Worm (Caenorhabditis elegans) whole organism, mixed stage, embryonic: ENCODE data around the gene str-125.

ENCODE experiments used
- M03D4.4 ChIP-seq: sonication (generic microtip); optimal IDR thresholded peaks from 2 replicates; lab custom pipeline; 2017; ENCODE audit warnings: mild to moderate bottlenecking, missing genetic modification characterization, missing compliant biosample characterization
- bed-3 ChIP-seq: fragments of 200-800 bp; sonication (Bioruptor generic); optimal IDR thresholded peaks from 3 replicates; lab custom pipeline; 2018; ENCODE audit warnings: mild to moderate bottlenecking, missing genetic modification characterization, moderate library complexity, missing compliant biosample characterization
- blmp-1 ChIP-seq: fragments of 150-350 bp; optimal IDR thresholded peaks from 2 replicates; lab custom pipeline; 2014; ENCODE audit warnings: missing biosample characterization, missing genetic modification characterization
- ceh-39 ChIP-seq: fragments of 150-350 bp; optimal IDR thresholded peaks from 2 replicates; lab custom pipeline; 2014; ENCODE audit warnings: missing biosample characterization, missing genetic modification characterization
- ceh-43 ChIP-seq: fragments of 200-800 bp; sonication (Bioruptor generic); optimal IDR thresholded peaks from 2 replicates; lab custom pipeline; 2018; ENCODE audit warnings: mild to moderate bottlenecking, missing genetic modification characterization, moderate library complexity, missing compliant biosample characterization
- ceh-83 ChIP-seq: fragments of 200-800 bp; sonication (Bioruptor generic); optimal IDR thresholded peaks from 2 replicates; lab custom pipeline; 2018; ENCODE audit warnings: mild to moderate bottlenecking, missing genetic modification characterization, missing compliant biosample characterization
- ces-1 ChIP-seq: fragments of 150-350 bp; optimal IDR thresholded peaks from 2 replicates; lab custom pipeline; 2014; ENCODE audit warnings: missing biosample characterization, missing genetic modification reagents, missing genetic modification characterization
- cnd-1 ChIP-seq: fragments of 200-800 bp; sonication (Bioruptor generic); optimal IDR thresholded peaks from 2 replicates; lab custom pipeline; 2018; ENCODE audit warnings: mild to moderate bottlenecking, missing genetic modification characterization, missing compliant biosample characterization
- drap-1 ChIP-seq: fragments of 200-800 bp; sonication (Bioruptor generic); optimal IDR thresholded peaks from 3 replicates; lab custom pipeline; 2018; ENCODE audit warnings: mild to moderate bottlenecking, missing genetic modification characterization, missing compliant biosample characterization
- elt-1 ChIP-seq: sonication (generic microtip); optimal IDR thresholded peaks from 2 replicates; lab custom pipeline; 2017; ENCODE audit warnings: missing genetic modification characterization, mild to moderate bottlenecking, missing compliant biosample characterization, antibody characterized with exemption, moderate library complexity, borderline replicate concordance; ENCODE audit not compliant: insufficient read depth
- elt-3 ChIP-seq: fragments of 150-350 bp; optimal IDR thresholded peaks from 2 replicates; lab custom pipeline; 2014; ENCODE audit warnings: missing biosample characterization, missing genetic modification characterization
- hlh-1 ChIP-seq: fragments of 150-350 bp; optimal IDR thresholded peaks from 2 replicates; lab custom pipeline; 2014; ENCODE audit warnings: missing biosample characterization, missing genetic modification reagents, missing genetic modification characterization
- lin-13 ChIP-seq: fragments of 150-350 bp; optimal IDR thresholded peaks from 2 replicates; lab custom pipeline; 2014; ENCODE audit warnings: missing biosample characterization, missing genetic modification characterization
- lin-32 ChIP-seq: fragments of 200-800 bp; sonication (Bioruptor generic); optimal IDR thresholded peaks from 2 replicates; lab custom pipeline; 2018; ENCODE audit warnings: mild to moderate bottlenecking, missing genetic modification characterization, missing compliant biosample characterization
- lsy-2 ChIP-seq: fragments of 150-350 bp; optimal IDR thresholded peaks from 2 replicates; lab custom pipeline; 2014; ENCODE audit warnings: missing biosample characterization, missing genetic modification characterization
- mab-5 ChIP-seq: fragments of 150-350 bp; optimal IDR thresholded peaks from 2 replicates; lab custom pipeline; 2014; ENCODE audit warnings: missing biosample characterization, missing genetic modification characterization
- nhr-12 ChIP-seq: fragments of 150-350 bp; optimal IDR thresholded peaks from 2 replicates; lab custom pipeline; 2014; ENCODE audit warnings: missing biosample characterization, missing genetic modification characterization
- nhr-2 ChIP-seq: fragments of 150-350 bp; optimal IDR thresholded peaks from 2 replicates; lab custom pipeline; 2014; ENCODE audit warnings: missing biosample characterization, missing genetic modification characterization
- nhr-237 ChIP-seq: fragments of 150-350 bp; optimal IDR thresholded peaks from 2 replicates; lab custom pipeline; 2014; ENCODE audit warnings: missing biosample characterization, missing genetic modification characterization
- snpc-4 ChIP-seq: fragments of 150-350 bp; optimal IDR thresholded peaks from 2 replicates; lab custom pipeline; 2014; ENCODE audit warnings: missing biosample characterization, missing genetic modification characterization
- sptf-1 ChIP-seq: sonication (generic microtip); optimal IDR thresholded peaks from 2 replicates; lab custom pipeline; 2017; ENCODE audit warnings: mild to moderate bottlenecking, missing genetic modification characterization, moderate library complexity, missing compliant biosample characterization
- tbx-8 ChIP-seq: fragments of 200-800 bp; sonication (Bioruptor generic); optimal IDR thresholded peaks from 2 replicates; lab custom pipeline; 2018; ENCODE audit warnings: mild to moderate bottlenecking, missing genetic modification characterization, moderate library complexity, missing compliant biosample characterization
- unc-120 ChIP-seq: sonication (generic microtip); optimal IDR thresholded peaks from 2 replicates; lab custom pipeline; 2017; ENCODE audit warnings: missing genetic modification characterization, missing compliant biosample characterization; ENCODE audit not compliant: poor library complexity, severe bottlenecking
- unc-39 ChIP-seq: fragments of 150-350 bp; optimal IDR thresholded peaks from 2 replicates; lab custom pipeline; 2014; ENCODE audit warnings: missing biosample characterization, missing genetic modification characterization
- zip-8 ChIP-seq: fragments of 150-350 bp; optimal IDR thresholded peaks from 2 replicates; lab custom pipeline; 2014; ENCODE audit warnings: missing biosample characterization, missing genetic modification characterization
- ztf-11 ChIP-seq: fragments of 150-350 bp; optimal IDR thresholded peaks from 2 replicates; lab custom pipeline; 2014; ENCODE audit warnings: missing biosample characterization, missing genetic modification characterization

str-125 gene

ce11 chrV:17098669-17099068, 22.9 kb upstream of the str-125 start, which contains the start of the genes ZK218.3 and ZK218.4:
ZK218.3 (minus strand) TSS chrV:17098769.
ZK218.4 (plus strand) TSS chrV:17098854.
- TF ChIP-seq lin-13 (tag; lab: Kevin White, UChicago) (no peak), tbx-8 (no peak), snpc-4 (no peak), lin-32 (GFP tag; lab: Kevin White, UChicago) (no peak), bed-3 (GFP tag; lab: Kevin White, UChicago) (no peak), elt-1 (tag; lab: Kevin White, UChicago) (no peak), unc-39 (tag; lab: Kevin White, UChicago) (no peak), drap-1 (GFP tag; lab: Kevin White, UChicago) (no peak), cnd-1 (tag; lab: Kevin White, UChicago) (no peak), nhr-237 (tag; lab: Kevin White, UChicago) (no peak), nhr-12 (tag; lab: Kevin White, UChicago) (no peak), sptf-1 (no peak), lsy-2 (tag; lab: Kevin White, UChicago) (no peak), hlh-1 (tag; lab: Kevin White, UChicago) (no peak)
- TF ChIP-seq, all 35 proteins: peak for 0

- TF ChIP-seq elt-3 (tag; lab: Kevin White, UChicago) (no peak), M03D4.4 (tag; lab: Kevin White, UChicago) (no peak), lsy-2 (tag; lab: Kevin White, UChicago) (no peak)
These were observed 18.8 kb upstream of the str-125 start for ce11 chrV:17094568-17094967.

- no peak for TF ChIP-seq drap-1 (GFP tag; lab: Kevin White, UChicago)
- no peak for TF ChIP-seq elt-3 (tag; lab: Kevin White, UChicago)
- no peak for TF ChIP-seq lin-13 (tag; lab: Kevin White, UChicago)
- no peak for TF ChIP-seq M03D4.4 (tag; lab: Kevin White, UChicago)
- TF ChIP-seq ceh-39 (tag; lab: Kevin White, UChicago), result no peak
- no peak for TF ChIP-seq unc-120 (tag; lab: Kevin White, UChicago)
- TF ChIP-seq ceh-83 (GFP tag; lab: Kevin White, UChicago), result no peak
These were observed 16.5 kb upstream of the str-125 start, which contains the start of gene ZK218.1 for ce11 chrV:17092262-17092661. ZK218.1 (plus strand) TSS chrV:17092562.

ce11 chrV:17089931-17090429, 14.2 kb upstream of the str-125 start, which contains the start of gene srh-237:
srh-237 (plus strand) TSS chrV:17090379.
- TF ChIP-seq sptf-1 (no peak), ceh-39 (tag; lab: Kevin White, UChicago) (no peak)

ce11 chrV:17089342-17089741, 13.5 kb upstream of the str-125 start, which contains the start of gene T05E12.6:
T05E12.6 (minus strand) TSS chrV:17089442.
- TF ChIP-seq cnd-1 (tag; lab: Kevin White, UChicago), result no peak
- no peak for TF ChIP-seq ztf-11 (tag; lab: Kevin White, UChicago)
- no peak for TF ChIP-seq M03D4.4 (tag; lab: Kevin White, UChicago)
- TF ChIP-seq ceh-43 (GFP tag; lab: Kevin White, UChicago), result no peak
- no peak for TF ChIP-seq mab-5 (tag; lab: Kevin White, UChicago)
- TF ChIP-seq ceh-83 (GFP tag; lab: Kevin White, UChicago), result no peak
- no peak for TF ChIP-seq lin-32 (GFP tag; lab: Kevin White, UChicago)
- no peak for TF ChIP-seq zip-8 (tag; lab: Kevin White, UChicago)
- no peak for TF ChIP-seq lsy-2 (tag; lab: Kevin White, UChicago)
- no peak for TF ChIP-seq blmp-1
- no peak for TF ChIP-seq drap-1 (GFP tag; lab: Kevin White, UChicago)
- TF ChIP-seq, all 35 proteins: peak for 0

ce11 chrV:17082718-17083117, 6.9 kb upstream of the str-125 start, which contains the start of gene T05E12.9:
T05E12.9 (minus strand) TSS chrV:17082818.
- no peak for TF ChIP-seq sptf-1
- TF ChIP-seq hlh-1 (tag; lab: Kevin White, UChicago), result no peak
- TF ChIP-seq lsy-2 (tag; lab: Kevin White, UChicago), result no peak
- TF ChIP-seq zip-8 (tag; lab: Kevin White, UChicago), result no peak
- TF ChIP-seq nhr-2 (tag; lab: Kevin White, UChicago), result no peak
- no peak for TF ChIP-seq bed-3 (GFP tag; lab: Kevin White, UChicago)
- no peak for TF ChIP-seq ces-1
- TF ChIP-seq lin-32 (GFP tag; lab: Kevin White, UChicago), result no peak
